Fruit fly (Drosophila melanogaster): ENCODE results near the gene Myt1.

The Myt1 gene

dm6 chr3L:5828684-5829083, 49.3 kb upstream of the Myt1 start (continued):
- TF ChIP-seq chn (GFP tag; optimal IDR thresholded peaks at IDR 0.05) (no peak), dpn (GFP tag; optimal IDR thresholded peaks at IDR 0.05) (peak in 1 of 2 experiments; percentile 9), CG17186 (GFP tag; optimal IDR thresholded peaks at IDR 0.05) (no peak), Poxn (GFP tag; IDR thresholded peaks at IDR 0.05) (no peak), inv (GFP tag; IDR thresholded peaks at IDR 0.05; ENCODE audit: partially characterized antibody) (no peak), maf-S (GFP tag; optimal IDR thresholded peaks at IDR 0.05) (no peak), CTCF (GFP tag; optimal IDR thresholded peaks at IDR 0.05) (no peak), Asciz (GFP tag; optimal IDR thresholded peaks at IDR 0.05) (no peak), exex (tag; optimal IDR thresholded peaks at IDR 0.05) (no peak), rib (GFP tag; IDR thresholded peaks at IDR 0.05) (no peak), Mrtf (GFP tag; IDR thresholded peaks at IDR 0.05) (no peak), lbe (GFP tag; optimal IDR thresholded peaks at IDR 0.05) (no peak), Abd-B (GFP tag; optimal IDR thresholded peaks at IDR 0.05) (peak; percentile 16), Opbp (GFP tag; IDR thresholded peaks at IDR 0.05; ENCODE audit: partially characterized antibody) (no peak), Ravus (GFP tag; IDR thresholded peaks at IDR 0.05) (no peak), Ets65A (GFP tag) (no peak), tgo (GFP tag; IDR thresholded peaks at IDR 0.05) (no peak), da (GFP tag; optimal IDR thresholded peaks at IDR 0.05) (no peak), Ssrp (tag; optimal IDR thresholded peaks at IDR 0.05) (peak; percentile 32), CG16815 (GFP tag; optimal IDR thresholded peaks at IDR 0.05) (no peak), fu2 (GFP tag; optimal IDR thresholded peaks at IDR 0.05) (no peak), CG9437 (GFP tag; optimal IDR thresholded peaks at IDR 0.05) (peak; percentile 13), cas (GFP tag; IDR thresholded peaks at IDR 0.05) (no peak), sim (GFP tag; IDR thresholded peaks at IDR 0.05) (no peak), CG12744 (GFP tag; optimal IDR thresholded peaks at IDR 0.05) (no peak), Fer2 (tag; optimal IDR thresholded peaks at IDR 0.05) (no peak), run (tag; optimal IDR thresholded peaks at IDR 0.05) (no peak), CG7357 (GFP tag; IDR thresholded peaks at IDR 0.05) (no peak), CG18262 (tag; optimal IDR thresholded peaks at IDR 0.05) (peak; percentile 57), CG4328 (GFP tag; optimal IDR thresholded peaks at IDR 0.05) (no peak), scrt (GFP tag; optimal IDR thresholded peaks at IDR 0.05) (no peak), jing (GFP tag; optimal IDR thresholded peaks at IDR 0.05) (no peak), Six4 (GFP tag; optimal IDR thresholded peaks at IDR 0.05) (no peak), gcm2 (GFP tag; optimal IDR thresholded peaks at IDR 0.05) (no peak), cad (GFP tag; optimal IDR thresholded peaks at IDR 0.05) (no peak), lov (optimal IDR thresholded peaks at IDR 0.05) (no peak), lov (GFP tag; IDR thresholded peaks at IDR 0.05) (no peak), slp2 (GFP tag; optimal IDR thresholded peaks at IDR 0.05) (no peak), kah (GFP tag; optimal IDR thresholded peaks at IDR 0.05) (no peak), MESR4 (GFP tag; optimal IDR thresholded peaks at IDR 0.05) (no peak), slbo (GFP tag; IDR thresholded peaks at IDR 0.05) (no peak), mld (GFP tag; IDR thresholded peaks at IDR 0.05; ENCODE audit: partially characterized antibody) (no peak), D19A (tag; optimal IDR thresholded peaks at IDR 0.05) (peak; percentile 87), CG1024 (GFP tag; IDR thresholded peaks at IDR 0.05) (no peak), Bteb2 (GFP tag; optimal IDR thresholded peaks at IDR 0.05) (no peak), pnt (GFP tag; optimal IDR thresholded peaks at IDR 0.05) (no peak), CkIIα-i1 (GFP tag; IDR thresholded peaks at IDR 0.05) (no peak), CHES-1-like (GFP tag; optimal IDR thresholded peaks at IDR 0.05) (no peak), CG1792 (GFP tag; optimal IDR thresholded peaks at IDR 0.05) (no peak), sna (GFP tag; IDR thresholded peaks at IDR 0.05; ENCODE audit: partially characterized antibody) (no peak), HHEX (GFP tag; optimal IDR thresholded peaks at IDR 0.05) (no peak), CG7839 (tag; optimal IDR thresholded peaks at IDR 0.05) (peak; percentile 48), Dll (GFP tag; IDR thresholded peaks at IDR 0.05; ENCODE audit: partially characterized antibody) (no peak)

All from whole organism, embryonic.